Worm (Caenorhabditis elegans) whole organism, young adult: ENCODE measurements around the gene pkg-2.
A peak's percentile ranks its signal among the peaks of the same experiment; 100 is the strongest.

Source experiments
- B0035.1 ChIP-seq: sonication (generic microtip); optimal IDR thresholded peaks from 2 replicates; lab custom pipeline; 2016; ENCODE audit warnings: missing genetic modification characterization, mild to moderate bottlenecking, missing compliant biosample characterization, missing genotype, missing genetic modification reagents
- C17E4.6 ChIP-seq: fragments of 200-800 bp; sonication (Bioruptor generic); IDR thresholded peaks from 2 replicates; pipeline ENCODE4 v1.3.6; 2022; ENCODE audit warnings: missing genetic modification reagents, missing genetic modification characterization, missing compliant biosample characterization
- F10E7.11 ChIP-seq: sonication (generic microtip); optimal IDR thresholded peaks from 2 replicates; lab custom pipeline; 2017; ENCODE audit warnings: mild to moderate bottlenecking, missing genetic modification characterization, moderate library complexity, missing compliant biosample characterization
- F22D6.2 ChIP-seq: sonication (generic microtip); optimal IDR thresholded peaks from 2 replicates; lab custom pipeline; 2016; ENCODE audit warnings: mild to moderate bottlenecking, missing genetic modification characterization, missing compliant biosample characterization
- F57A8.1 ChIP-seq: fragments of 200-800 bp; sonication (Bioruptor generic); optimal IDR thresholded peaks from 2 replicates; lab custom pipeline; 2018; ENCODE audit warnings: mild to moderate bottlenecking, missing genetic modification characterization, moderate library complexity, missing compliant biosample characterization
- T07F8.4 ChIP-seq: sonication (generic microtip); optimal IDR thresholded peaks from 2 replicates; lab custom pipeline; 2016; ENCODE audit warnings: mild to moderate bottlenecking, missing genetic modification characterization, moderate library complexity, missing compliant biosample characterization
- Y56A3A.18 ChIP-seq: fragments of 200-800 bp; sonication (Bioruptor generic); IDR thresholded peaks from 2 replicates; pipeline ENCODE4 v1.3.6; 2022; ENCODE audit warnings: missing genetic modification reagents, missing genetic modification characterization, missing compliant biosample characterization
- Y67H2A.10 ChIP-seq: fragments of 200-800 bp; sonication (Bioruptor generic); conservative IDR thresholded peaks from 2 replicates; pipeline ENCODE4 v1.3.6; 2022; ENCODE audit warnings: missing genetic modification reagents, missing genetic modification characterization, missing compliant biosample characterization
- Y79H2A.3 ChIP-seq: fragments of 200-800 bp; sonication (Bioruptor generic); conservative IDR thresholded peaks from 2 replicates; pipeline ENCODE4 v1.3.6; 2022; ENCODE audit warnings: missing genetic modification reagents, missing genetic modification characterization, missing compliant biosample characterization
- Y95B8A.8 ChIP-seq: fragments of 200-800 bp; sonication (Bioruptor generic); IDR thresholded peaks from 2 replicates; pipeline ENCODE4 v1.3.6; 2022; ENCODE audit warnings: missing genetic modification reagents, missing genetic modification characterization, missing compliant biosample characterization
- akir-1 ChIP-seq: fragments of 200-800 bp; sonication (Bioruptor generic); optimal IDR thresholded peaks from 2 replicates; lab custom pipeline; 2018; ENCODE audit warnings: mild to moderate bottlenecking, missing genetic modification characterization, moderate library complexity, missing compliant biosample characterization
- aptf-2 ChIP-seq: fragments of 200-800 bp; sonication (Bioruptor generic); conservative IDR thresholded peaks from 2 replicates; pipeline ENCODE4 v1.3.6; 2022; ENCODE audit warnings: missing genetic modification reagents, missing genetic modification characterization, missing compliant biosample characterization
- aptf-3 ChIP-seq: fragments of 200-800 bp; sonication (Bioruptor generic); IDR thresholded peaks from 2 replicates; pipeline ENCODE4 v1.3.6; 2022; ENCODE audit warnings: missing genetic modification characterization, missing compliant biosample characterization
- athp-1 ChIP-seq: sonication (generic microtip); optimal IDR thresholded peaks from 2 replicates; lab custom pipeline; 2017; ENCODE audit warnings: mild to moderate bottlenecking, missing genetic modification characterization, missing compliant biosample characterization
- ccch-3 ChIP-seq: fragments of 200-800 bp; sonication (Bioruptor generic); optimal IDR thresholded peaks from 2 replicates; lab custom pipeline; 2018; ENCODE audit warnings: mild to moderate bottlenecking, missing genetic modification characterization, missing compliant biosample characterization
- cebp-1 ChIP-seq, 2 experiments: fragments of 200-800 bp in 1 of 2; sonication (Bioruptor generic) in 1 of 2; sonication (generic microtip) in 1 of 2; IDR thresholded peaks in 1 of 2; optimal IDR thresholded peaks in 1 of 2; 2 replicates each; pipeline versions ENCODE4 v1.3.6 to Lab custom; 2017 to 2022; ENCODE audit warnings: missing compliant biosample characterization in 2 of 2, missing genetic modification characterization in 2 of 2, mild to moderate bottlenecking in 1 of 2, missing genetic modification reagents in 1 of 2, moderate library complexity in 1 of 2
- cebp-2 ChIP-seq: fragments of 200-800 bp; sonication (Bioruptor generic); IDR thresholded peaks from 2 replicates; pipeline ENCODE4 v1.3.6; 2022; ENCODE audit warnings: missing genetic modification characterization, missing compliant biosample characterization
- ceh-100 ChIP-seq: fragments of 200-800 bp; sonication (Bioruptor generic); IDR thresholded peaks from 2 replicates; pipeline ENCODE4 v1.3.6; 2022; ENCODE audit warnings: missing genetic modification reagents, missing genetic modification characterization, missing compliant biosample characterization
- ceh-27 ChIP-seq: fragments of 200-800 bp; sonication (Bioruptor generic); optimal IDR thresholded peaks from 2 replicates; lab custom pipeline; 2018; ENCODE audit warnings: mild to moderate bottlenecking, missing genetic modification characterization, moderate library complexity, missing compliant biosample characterization
- chd-7 ChIP-seq: sonication (generic microtip); optimal IDR thresholded peaks from 2 replicates; lab custom pipeline; 2016; ENCODE audit warnings: mild to moderate bottlenecking, missing genetic modification characterization, moderate library complexity, missing compliant biosample characterization
- efl-1 ChIP-seq: fragments of 150-350 bp; optimal IDR thresholded peaks from 2 replicates; lab custom pipeline; 2014; ENCODE audit warnings: missing biosample characterization, missing genetic modification reagents, missing genetic modification characterization
- egl-18 ChIP-seq: fragments of 200-800 bp; sonication (Bioruptor generic); IDR thresholded peaks from 2 replicates; pipeline ENCODE4 v1.3.6; 2022; ENCODE audit warnings: missing genetic modification reagents, missing genetic modification characterization, missing compliant biosample characterization
- him-1 ChIP-seq: sonication (generic microtip); optimal IDR thresholded peaks from 2 replicates; lab custom pipeline; 2016; ENCODE audit warnings: missing genotype, missing genetic modification reagents, missing genetic modification characterization, missing compliant biosample characterization
- hmg-1.2 ChIP-seq: fragments of 200-800 bp; sonication (Bioruptor generic); IDR thresholded peaks from 2 replicates; pipeline ENCODE4 v1.3.6; 2022; ENCODE audit warnings: missing genetic modification reagents, missing genetic modification characterization, missing compliant biosample characterization
- hrde-1 ChIP-seq: sonication (generic microtip); optimal IDR thresholded peaks from 2 replicates; lab custom pipeline; 2016; ENCODE audit warnings: missing genetic modification characterization, mild to moderate bottlenecking, missing compliant biosample characterization, moderate library complexity, missing genotype, missing genetic modification reagents, borderline replicate concordance
- lin-40 ChIP-seq: sonication (generic microtip); optimal IDR thresholded peaks from 2 replicates; lab custom pipeline; 2016; ENCODE audit warnings: missing genetic modification characterization, mild to moderate bottlenecking, missing compliant biosample characterization, missing genotype, missing genetic modification reagents
- lsl-1 ChIP-seq: fragments of 200-800 bp; sonication (Bioruptor generic); optimal IDR thresholded peaks from 2 replicates; lab custom pipeline; 2018; ENCODE audit warnings: mild to moderate bottlenecking, missing genetic modification characterization, moderate library complexity, missing compliant biosample characterization
- madf-6 ChIP-seq: fragments of 200-800 bp; sonication (Bioruptor generic); IDR thresholded peaks from 2 replicates; pipeline ENCODE4 v1.3.6; 2022; ENCODE audit warnings: missing genetic modification reagents, missing genetic modification characterization, missing compliant biosample characterization
- nfya-2 ChIP-seq: fragments of 200-800 bp; sonication (Bioruptor generic); IDR thresholded peaks from 2 replicates; pipeline ENCODE4 v1.3.6; 2022; ENCODE audit warnings: missing genetic modification reagents, missing genetic modification characterization, missing compliant biosample characterization
- nhr-120 ChIP-seq: fragments of 200-800 bp; sonication (Bioruptor generic); IDR thresholded peaks from 2 replicates; pipeline ENCODE4 v1.3.6; 2022; ENCODE audit warnings: missing genetic modification characterization, missing compliant biosample characterization
- nhr-179 ChIP-seq: sonication (generic microtip); optimal IDR thresholded peaks from 2 replicates; lab custom pipeline; 2016; ENCODE audit warnings: mild to moderate bottlenecking, missing genetic modification characterization, missing compliant biosample characterization
- nhr-90 ChIP-seq: sonication (generic microtip); optimal IDR thresholded peaks from 2 replicates; lab custom pipeline; 2016; ENCODE audit warnings: missing genotype, mild to moderate bottlenecking, missing genetic modification characterization, missing compliant biosample characterization
- pbrm-1 ChIP-seq: fragments of 200-800 bp; sonication (Bioruptor generic); IDR thresholded peaks from 2 replicates; pipeline ENCODE4 v1.3.6; 2022; ENCODE audit warnings: missing genetic modification reagents, missing genetic modification characterization, missing compliant biosample characterization
- rec-8 ChIP-seq, 2 experiments: sonication (generic microtip); optimal IDR thresholded peaks; 2 replicates each; lab custom pipeline; 2016; ENCODE audit warnings: mild to moderate bottlenecking in 2 of 2, missing genetic modification characterization in 2 of 2, missing genetic modification reagents in 2 of 2, missing genotype in 2 of 2, missing biosample characterization in 1 of 2, missing compliant biosample characterization in 1 of 2, moderate library complexity in 1 of 2
- sea-2 ChIP-seq: fragments of 200-800 bp; sonication (Bioruptor generic); IDR thresholded peaks from 2 replicates; pipeline ENCODE4 v1.3.6; 2022; ENCODE audit warnings: missing genetic modification characterization, missing compliant biosample characterization
- snpc-1.3 ChIP-seq: sonication (generic microtip); optimal IDR thresholded peaks from 2 replicates; lab custom pipeline; 2017; ENCODE audit warnings: missing genetic modification characterization, mild to moderate bottlenecking, missing compliant biosample characterization, antibody characterized with exemption, moderate library complexity, missing genotype, missing genetic modification reagents; ENCODE audit not compliant: insufficient read depth
- snpc-3.4 ChIP-seq: sonication (generic microtip); optimal IDR thresholded peaks from 2 replicates; lab custom pipeline; 2017; ENCODE audit warnings: missing genetic modification characterization, mild to moderate bottlenecking, missing compliant biosample characterization, antibody characterized with exemption, moderate library complexity, missing genotype, missing genetic modification reagents
- snpc-4 ChIP-seq, 5 experiments: fragments of 150-350 bp in 1 of 5; sonication (generic microtip) in 4 of 5; optimal IDR thresholded peaks; 2 replicates each; lab custom pipeline; 2014 to 2018; ENCODE audit warnings: missing genetic modification characterization in 5 of 5, missing biosample characterization in 3 of 5, antibody characterized with exemption in 2 of 5, mild to moderate bottlenecking in 2 of 5, missing compliant biosample characterization in 2 of 5, missing genotype in 2 of 5, moderate library complexity in 2 of 5, missing genetic modification reagents in 1 of 5
- somi-1 ChIP-seq: fragments of 200-800 bp; sonication (Bioruptor generic); optimal IDR thresholded peaks from 2 replicates; lab custom pipeline; 2018; ENCODE audit warnings: mild to moderate bottlenecking, missing genetic modification characterization, missing compliant biosample characterization
- tbx-9 ChIP-seq: sonication (generic microtip); optimal IDR thresholded peaks from 2 replicates; lab custom pipeline; 2016; ENCODE audit warnings: borderline replicate concordance, missing genetic modification characterization, inconsistent platforms, missing compliant biosample characterization
- tlf-1 ChIP-seq: fragments of 200-800 bp; sonication (Bioruptor generic); optimal IDR thresholded peaks from 2 replicates; lab custom pipeline; 2018; ENCODE audit warnings: mild to moderate bottlenecking, missing genetic modification characterization, missing compliant biosample characterization
- zfh-2 ChIP-seq: fragments of 200-800 bp; sonication (Bioruptor generic); conservative IDR thresholded peaks from 2 replicates; pipeline ENCODE4 v1.3.6; 2022; ENCODE audit warnings: missing genetic modification reagents, missing genetic modification characterization, missing compliant biosample characterization
- ztf-26 ChIP-seq: sonication (generic microtip); optimal IDR thresholded peaks from 2 replicates; lab custom pipeline; 2017; ENCODE audit warnings: missing genetic modification characterization, missing compliant biosample characterization
- ztf-28 ChIP-seq: fragments of 200-800 bp; sonication (Bioruptor generic); IDR thresholded peaks from 2 replicates; pipeline ENCODE4 v1.3.6; 2022; ENCODE audit warnings: missing genetic modification reagents, missing genetic modification characterization, missing compliant biosample characterization
- ztf-3 ChIP-seq: fragments of 200-800 bp; sonication (Bioruptor generic); optimal IDR thresholded peaks from 2 replicates; lab custom pipeline; 2018; ENCODE audit warnings: mild to moderate bottlenecking, missing genetic modification characterization, missing compliant biosample characterization

Gene pkg-2

ce11 chrIV:8534997-8535414 is 14.3 kb downstream of the pkg-2 start (continued):
- TF ChIP-seq snpc-1.3 (tag; lab: Kevin White, UChicago) (no peak), lsl-1 (no peak), tlf-1 (no peak), snpc-4 (GFP tag; optimal IDR thresholded peaks at IDR 0.05; lab: Kevin White, UChicago) (no peak), snpc-4 (tag; optimal IDR thresholded peaks at IDR 0.05; lab: Kevin White, UChicago) (no peak), him-1 (tag; lab: Kevin White, UChicago) (no peak), F57A8.1 (no peak), snpc-3.4 (tag; lab: Kevin White, UChicago) (no peak), nfya-2 (GFP tag; lab: Robert Waterston, UW) (no peak), B0035.1 (tag; lab: Kevin White, UChicago) (no peak), Y79H2A.3 (GFP tag; lab: Robert Waterston, UW) (no peak), sea-2 (GFP tag; lab: Robert Waterston, UW) (no peak), ceh-27 (peak; percentile 15), ztf-26 (tag; lab: Kevin White, UChicago) (peak; percentile 10), aptf-3 (GFP tag; lab: Robert Waterston, UW) (no peak), nhr-179 (tag; lab: Kevin White, UChicago) (no peak), nhr-120 (no peak), T07F8.4 (tag; lab: Kevin White, UChicago) (no peak), cebp-2 (GFP tag; lab: Robert Waterston, UW) (no peak), Y67H2A.10 (GFP tag; lab: Robert Waterston, UW) (no peak), ztf-28 (GFP tag; lab: Robert Waterston, UW) (no peak), efl-1 (no peak), hrde-1 (no peak), ztf-3 (GFP tag; lab: Kevin White, UChicago) (no peak), pbrm-1 (GFP tag; lab: Robert Waterston, UW) (no peak), Y95B8A.8 (no peak), egl-18 (GFP tag; lab: Robert Waterston, UW) (no peak), nhr-90 (tag; lab: Kevin White, UChicago) (no peak), tbx-9 (tag; lab: Kevin White, UChicago) (no peak), hmg-1.2 (GFP tag; lab: Robert Waterston, UW) (peak; percentile 40; the same call in 1 of the 2 replicates), F10E7.11 (tag; lab: Kevin White, UChicago) (no peak), ccch-3 (GFP tag; lab: Kevin White, UChicago) (no peak), akir-1 (GFP tag; lab: Kevin White, UChicago) (no peak), chd-7 (tag; lab: Kevin White, UChicago) (peak; percentile 11), C17E4.6 (GFP tag; lab: Robert Waterston, UW) (no peak), madf-6 (GFP tag; lab: Robert Waterston, UW) (no peak), F22D6.2 (tag; lab: Kevin White, UChicago) (peak; percentile 58), zfh-2 (no peak), athp-1 (tag; lab: Kevin White, UChicago) (no peak), cebp-1 (GFP tag; IDR thresholded peaks at IDR 0.05; lab: Robert Waterston, UW) (no peak), cebp-1 (tag; optimal IDR thresholded peaks at IDR 0.05; lab: Kevin White, UChicago) (peak; percentile 47), Y56A3A.18 (no peak), rec-8 (tag; optimal IDR thresholded peaks at IDR 0.05; lab: Kevin White, UChicago) (no peak), lin-40 (peak; percentile 39), aptf-2 (GFP tag; lab: Robert Waterston, UW) (no peak), ceh-100 (no peak), somi-1 (GFP tag; lab: Kevin White, UChicago) (peak; percentile 73)
- TF ChIP-seq, all 124 proteins: peak for 15
